Worm (Caenorhabditis elegans) whole organism, L4 larva: ENCODE data around the gene agt-1.

Experiments used
- F10B5.3 ChIP-seq: sonication (generic microtip); optimal IDR thresholded peaks from 2 replicates; lab custom pipeline; 2016; ENCODE audit warnings: mild to moderate bottlenecking, missing genetic modification characterization, missing compliant biosample characterization
- F26F4.8 ChIP-seq: fragments of 200-800 bp; sonication (Bioruptor generic); conservative IDR thresholded peaks from 2 replicates; pipeline ENCODE4 v1.3.6; 2022; ENCODE audit warnings: missing genetic modification characterization, missing compliant biosample characterization
- F49E8.2 ChIP-seq: sonication (generic microtip); optimal IDR thresholded peaks from 2 replicates; lab custom pipeline; 2016; ENCODE audit warnings: missing compliant biosample characterization, mild to moderate bottlenecking, missing genetic modification characterization, borderline replicate concordance
- R02D3.7 ChIP-seq: fragments of 150-350 bp; sonication (generic microtip); optimal IDR thresholded peaks from 3 replicates; lab custom pipeline; 2014; ENCODE audit warnings: missing biosample characterization, missing genetic modification characterization
- Y105C5A.15 ChIP-seq: fragments of 200-800 bp; sonication (Bioruptor generic); IDR thresholded peaks from 2 replicates; pipeline ENCODE4 v1.3.6; 2022; ENCODE audit warnings: missing genetic modification characterization, missing compliant biosample characterization
- Y48G9A.11 ChIP-seq: fragments of 200-800 bp; sonication (Bioruptor generic); IDR thresholded peaks from 2 replicates; pipeline ENCODE4 v1.3.6; 2022; ENCODE audit warnings: missing genetic modification reagents, missing genetic modification characterization, missing compliant biosample characterization
- Y5F2A.4 ChIP-seq: fragments of 200-800 bp; sonication (Bioruptor generic); optimal IDR thresholded peaks from 2 replicates; lab custom pipeline; 2018; ENCODE audit warnings: mild to moderate bottlenecking, missing genetic modification characterization, missing compliant biosample characterization
- ZK337.2 ChIP-seq: fragments of 200-800 bp; sonication (Bioruptor generic); IDR thresholded peaks from 2 replicates; pipeline ENCODE4 v1.3.6; 2022; ENCODE audit warnings: missing genetic modification reagents, missing genetic modification characterization, missing compliant biosample characterization
- aha-1 ChIP-seq: fragments of 150-350 bp; peaks from one replicate; lab custom pipeline; 2014; ENCODE audit warnings: missing biosample characterization, missing genetic modification characterization
- ceh-62 ChIP-seq: sonication (generic microtip); optimal IDR thresholded peaks from 2 replicates; lab custom pipeline; 2017; ENCODE audit warnings: missing biosample characterization, missing genetic modification characterization
- ctbp-1 ChIP-seq: fragments of 200-800 bp; sonication (Bioruptor generic); IDR thresholded peaks from 2 replicates; pipeline ENCODE4 v1.3.6; 2022; ENCODE audit warnings: missing genetic modification reagents, missing genetic modification characterization, missing compliant biosample characterization
- daf-12 ChIP-seq: fragments of 150-350 bp; optimal IDR thresholded peaks from 2 replicates; lab custom pipeline; 2014; ENCODE audit warnings: missing biosample characterization, missing genetic modification reagents, missing genetic modification characterization
- dmd-8 ChIP-seq: fragments of 200-800 bp; sonication (Bioruptor generic); IDR thresholded peaks from 2 replicates; pipeline ENCODE4 v1.3.6; 2022; ENCODE audit warnings: missing genetic modification characterization, missing compliant biosample characterization
- dpl-1 ChIP-seq: fragments of 150-350 bp; optimal IDR thresholded peaks from 2 replicates; lab custom pipeline; 2014; ENCODE audit warnings: missing biosample characterization, missing genetic modification reagents, missing genetic modification characterization
- dve-1 ChIP-seq: sonication (generic microtip); optimal IDR thresholded peaks from 2 replicates; lab custom pipeline; 2017; ENCODE audit warnings: antibody characterized with exemption, mild to moderate bottlenecking, missing genetic modification characterization, missing compliant biosample characterization; ENCODE audit not compliant: insufficient read depth
- fkh-10 ChIP-seq: fragments of 150-350 bp; optimal IDR thresholded peaks from 2 replicates; lab custom pipeline; 2014; ENCODE audit warnings: missing biosample characterization, missing genetic modification reagents, missing genetic modification characterization
- fos-1 ChIP-seq: fragments of 150-350 bp; optimal IDR thresholded peaks from 2 replicates; lab custom pipeline; 2014; ENCODE audit warnings: missing biosample characterization, missing genetic modification characterization
- gei-8 ChIP-seq: fragments of 200-800 bp; sonication (Bioruptor generic); optimal IDR thresholded peaks from 2 replicates; lab custom pipeline; 2018; ENCODE audit warnings: mild to moderate bottlenecking, missing genetic modification characterization, missing compliant biosample characterization
- hlh-11 ChIP-seq: fragments of 200-800 bp; sonication (Bioruptor generic); optimal IDR thresholded peaks from 2 replicates; lab custom pipeline; 2018; ENCODE audit warnings: mild to moderate bottlenecking, missing genetic modification characterization, missing compliant biosample characterization
- lin-13 ChIP-seq: fragments of 150-350 bp; optimal IDR thresholded peaks from 2 replicates; lab custom pipeline; 2014; ENCODE audit warnings: missing biosample characterization, missing genetic modification reagents, missing genetic modification characterization
- lsy-2 ChIP-seq, 2 experiments: fragments of 150-350 bp in 1 of 2; sonication (generic microtip) in 1 of 2; optimal IDR thresholded peaks; 2 replicates each; lab custom pipeline; 2014 to 2017; ENCODE audit warnings: missing biosample characterization in 2 of 2, missing genetic modification characterization in 2 of 2
- mdl-1 ChIP-seq, 2 experiments: fragments of 150-350 bp in 1 of 2; sonication (generic microtip) in 1 of 2; optimal IDR thresholded peaks; 2 replicates each; lab custom pipeline; 2014 to 2017; ENCODE audit warnings: missing biosample characterization in 2 of 2, missing genetic modification characterization in 2 of 2
- mxl-3 ChIP-seq: fragments of 200-800 bp; sonication (Bioruptor generic); optimal IDR thresholded peaks from 2 replicates; lab custom pipeline; 2018; ENCODE audit warnings: mild to moderate bottlenecking, missing genetic modification characterization, missing compliant biosample characterization
- nhr-10 ChIP-seq: fragments of 150-350 bp; optimal IDR thresholded peaks from 2 replicates; lab custom pipeline; 2014; ENCODE audit warnings: missing biosample characterization, missing genetic modification characterization
- nhr-25 ChIP-seq: sonication (generic microtip); optimal IDR thresholded peaks from 2 replicates; lab custom pipeline; 2017; ENCODE audit warnings: missing genetic modification characterization, mild to moderate bottlenecking, missing compliant biosample characterization, antibody characterized with exemption, moderate library complexity, borderline replicate concordance; ENCODE audit not compliant: insufficient read depth
- nhr-28 ChIP-seq: fragments of 150-350 bp; optimal IDR thresholded peaks from 2 replicates; lab custom pipeline; 2014; ENCODE audit warnings: missing biosample characterization, missing genetic modification characterization
- nhr-41 ChIP-seq: fragments of 200-800 bp; sonication (Bioruptor generic); IDR thresholded peaks from 2 replicates; pipeline ENCODE4 v1.3.6; 2022; ENCODE audit warnings: missing genetic modification reagents, missing genetic modification characterization, missing compliant biosample characterization
- pha-4 ChIP-seq, 2 experiments: fragments of 150-350 bp in 1 of 2; fragments of 200-800 bp in 1 of 2; sonication (Bioruptor generic) in 1 of 2; IDR thresholded peaks in 1 of 2; optimal IDR thresholded peaks in 1 of 2; 2 replicates each; pipeline versions ENCODE4 v1.3.6 to Lab custom; 2014 to 2022; ENCODE audit warnings: missing genetic modification characterization in 2 of 2, missing genetic modification reagents in 2 of 2, missing biosample characterization in 1 of 2, missing compliant biosample characterization in 1 of 2
- php-3 ChIP-seq: fragments of 200-800 bp; sonication (Bioruptor generic); IDR thresholded peaks from 2 replicates; pipeline ENCODE4 v1.3.6; 2022; ENCODE audit warnings: missing genetic modification reagents, missing genetic modification characterization, missing compliant biosample characterization
- pqm-1 ChIP-seq: sonication (generic microtip); optimal IDR thresholded peaks from 2 replicates; lab custom pipeline; 2017; ENCODE audit warnings: missing biosample characterization, missing genetic modification characterization
- rbr-2 ChIP-seq: sonication (generic microtip); optimal IDR thresholded peaks from 2 replicates; lab custom pipeline; 2016; ENCODE audit warnings: missing genotype, missing genetic modification characterization, missing compliant biosample characterization
- snpc-1.2 ChIP-seq: fragments of 200-800 bp; sonication (Bioruptor generic); IDR thresholded peaks from 2 replicates; pipeline ENCODE4 v1.3.6; 2022; ENCODE audit warnings: missing genetic modification reagents, missing genetic modification characterization, missing compliant biosample characterization
- tra-1 ChIP-seq: fragments of 200-800 bp; sonication (Bioruptor generic); IDR thresholded peaks from 2 replicates; pipeline ENCODE4 v1.3.6; 2022; ENCODE audit warnings: missing genetic modification reagents, missing genetic modification characterization, missing compliant biosample characterization
- unc-39 ChIP-seq: sonication (generic microtip); optimal IDR thresholded peaks from 2 replicates; lab custom pipeline; 2017; ENCODE audit warnings: missing biosample characterization, missing genetic modification characterization
- zip-11 ChIP-seq: fragments of 200-800 bp; sonication (Bioruptor generic); IDR thresholded peaks from 2 replicates; pipeline ENCODE4 v1.3.6; 2022; ENCODE audit warnings: missing genetic modification characterization, missing compliant biosample characterization
- ztf-7 ChIP-seq: fragments of 150-350 bp; optimal IDR thresholded peaks from 2 replicates; lab custom pipeline; 2014; ENCODE audit warnings: missing biosample characterization, missing genetic modification characterization

Gene agt-1

DNA sequence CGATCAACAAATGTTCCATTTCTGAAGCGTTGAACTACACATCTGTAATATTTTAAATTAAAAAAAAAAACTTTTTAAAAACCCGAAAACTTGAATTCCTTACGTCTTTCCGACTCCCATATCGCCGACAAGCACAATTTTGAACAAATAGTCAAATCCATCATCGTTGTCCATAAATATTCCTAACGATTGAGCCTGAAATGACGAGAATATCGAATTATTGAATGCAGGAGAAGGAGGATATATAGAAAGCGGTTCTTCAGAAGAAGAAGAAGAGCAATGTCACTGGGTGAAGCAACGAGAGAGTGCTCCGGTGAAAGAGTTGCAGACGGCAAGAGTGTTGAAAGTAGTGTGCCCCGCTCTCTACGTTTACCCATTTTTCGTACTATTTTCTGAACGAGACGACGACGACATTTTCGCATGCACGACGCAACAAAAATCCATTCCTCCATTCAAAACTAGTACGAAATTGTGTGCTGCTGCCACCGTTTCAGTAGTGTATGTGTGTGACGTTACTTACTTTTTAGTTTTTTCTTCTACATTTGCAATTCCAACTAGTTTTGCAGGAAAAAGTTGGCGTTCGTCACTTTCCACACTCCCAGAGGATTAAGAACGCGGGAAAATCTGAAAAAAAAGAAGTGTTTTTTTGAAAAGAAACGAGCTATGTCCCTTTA is 14.7 kb upstream of the agt-1 start, which contains the start of gene rab-19 (continued):
- no peak for TF ChIP-seq fkh-10 (GFP tag; lab: Kevin White, UChicago)

- no peak for TF ChIP-seq hlh-11 (tag; lab: Kevin White, UChicago)
- no peak for TF ChIP-seq Y48G9A.11 (GFP tag; lab: Robert Waterston, UW)
- no peak for TF ChIP-seq fos-1
- no peak for TF ChIP-seq aha-1 (tag; lab: Kevin White, UChicago)
- TF ChIP-seq mdl-1 (tag; optimal IDR thresholded peaks at IDR 0.05; lab: Kevin White, UChicago) = no peak
- no peak for TF ChIP-seq nhr-41
- no peak for TF ChIP-seq snpc-1.2
- TF ChIP-seq dmd-8 (GFP tag; lab: Robert Waterston, UW) = no peak
- no peak for TF ChIP-seq tra-1
- no peak for TF ChIP-seq lsy-2 (tag; optimal IDR thresholded peaks at IDR 0.05; lab: Kevin White, UChicago)
- TF ChIP-seq daf-12 (tag; lab: Kevin White, UChicago) = no peak
- TF ChIP-seq lin-13 (GFP tag; lab: Kevin White, UChicago) = no peak
- TF ChIP-seq ztf-7 (tag; lab: Kevin White, UChicago) = no peak
- TF ChIP-seq unc-39 (tag; lab: Kevin White, UChicago) = no peak
- TF ChIP-seq R02D3.7 (tag; lab: Kevin White, UChicago) = no peak
- no peak for TF ChIP-seq dve-1 (tag; lab: Kevin White, UChicago)
- TF ChIP-seq nhr-25 (tag; lab: Kevin White, UChicago) = no peak
- no peak for TF ChIP-seq gei-8 (GFP tag; lab: Kevin White, UChicago)
- no peak for TF ChIP-seq dpl-1 (GFP tag; lab: Kevin White, UChicago)
These were observed 12.6 kb upstream of the agt-1 start, which contains the start of gene emc-3 for ce11 chrIV:13381823-13382222. emc-3 (minus strand) TSS chrIV:13381923.

DNA sequence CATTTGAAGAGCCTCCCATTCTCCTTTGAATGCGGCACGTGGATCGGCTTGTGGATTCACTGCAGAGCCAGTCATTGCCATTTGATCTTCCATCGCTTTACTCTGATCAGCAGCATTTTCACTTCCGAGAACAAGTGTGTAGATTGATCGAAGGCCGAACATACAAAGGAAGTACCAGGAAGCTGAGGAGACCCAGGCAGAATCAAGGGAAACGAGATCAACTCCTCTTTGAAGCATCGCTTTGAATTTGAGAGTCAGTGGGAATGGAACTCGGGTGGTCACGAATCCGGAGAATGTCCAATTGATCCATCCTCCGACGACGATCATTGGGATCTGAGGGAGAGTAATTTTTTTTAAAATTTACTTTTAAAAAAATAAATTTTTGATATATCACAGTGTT is 11.3 kb upstream of the agt-1 start:
- TF ChIP-seq gei-8 (GFP tag; lab: Kevin White, UChicago) = no peak
- no peak for TF ChIP-seq F49E8.2 (tag; lab: Kevin White, UChicago)
- TF ChIP-seq Y105C5A.15 (GFP tag; lab: Robert Waterston, UW) = no peak
- TF ChIP-seq ctbp-1 (GFP tag; lab: Robert Waterston, UW) = no peak
- TF ChIP-seq zip-11 (GFP tag; lab: Robert Waterston, UW) = no peak
- TF ChIP-seq pqm-1 (tag; lab: Kevin White, UChicago) = no peak
- TF ChIP-seq Y5F2A.4 (GFP tag; lab: Kevin White, UChicago) = no peak
- TF ChIP-seq F26F4.8 (GFP tag; lab: Robert Waterston, UW) = no peak
- no peak for TF ChIP-seq nhr-28 (tag; lab: Kevin White, UChicago)
- no peak for TF ChIP-seq php-3 (GFP tag; lab: Robert Waterston, UW)
- no peak for TF ChIP-seq F10B5.3 (tag; lab: Kevin White, UChicago)
- no peak for TF ChIP-seq mxl-3
- no peak for TF ChIP-seq nhr-10 (tag; lab: Kevin White, UChicago)
- no peak for TF ChIP-seq rbr-2 (tag; lab: Kevin White, UChicago)
- TF ChIP-seq ceh-62 (tag; lab: Kevin White, UChicago) = no peak
- TF ChIP-seq ZK337.2 (GFP tag; lab: Robert Waterston, UW) = no peak
- no peak for TF ChIP-seq Y48G9A.11 (GFP tag; lab: Robert Waterston, UW)
- TF ChIP-seq R02D3.7 (tag; lab: Kevin White, UChicago) = no peak
- no peak for TF ChIP-seq pha-4 (GFP tag; IDR thresholded peaks at IDR 0.05; lab: Robert Waterston, UW)
- no peak for TF ChIP-seq pha-4 (tag; optimal IDR thresholded peaks at IDR 0.05; lab: Kevin White, UChicago)
